Worm (Caenorhabditis elegans) whole organism, midembryonic: ENCODE measurements around the gene C25D7.16.

Source experiments
- T22C8.4 ChIP-seq: fragments of 200-800 bp; sonication (Bioruptor generic); IDR thresholded peaks from 2 replicates; pipeline ENCODE4 v1.3.6; 2022; ENCODE audit warnings: missing genetic modification characterization, missing compliant biosample characterization
- cog-1 ChIP-seq: sonication (generic microtip); optimal IDR thresholded peaks from 2 replicates; lab custom pipeline; 2016; ENCODE audit warnings: missing genetic modification characterization, missing compliant biosample characterization
- flt-1 ChIP-seq: fragments of 200-800 bp; sonication (Bioruptor generic); IDR thresholded peaks from 2 replicates; pipeline ENCODE4 v1.3.6; 2022; ENCODE audit warnings: missing genetic modification characterization, missing compliant biosample characterization
- klf-2 ChIP-seq: fragments of 200-800 bp; sonication (Bioruptor generic); conservative IDR thresholded peaks from 2 replicates; pipeline ENCODE4 v1.3.6; 2022; ENCODE audit warnings: missing genetic modification reagents, missing genetic modification characterization, missing compliant biosample characterization
- med-1 ChIP-seq: sonication (generic microtip); optimal IDR thresholded peaks from 2 replicates; lab custom pipeline; 2017; ENCODE audit warnings: missing genetic modification characterization, mild to moderate bottlenecking, missing compliant biosample characterization, antibody characterized with exemption, missing genetic modification reagents; ENCODE audit not compliant: insufficient read depth
- ref-1 ChIP-seq: fragments of 200-800 bp; sonication (Bioruptor generic); conservative IDR thresholded peaks from 2 replicates; pipeline ENCODE4 v1.3.6; 2022; ENCODE audit warnings: missing genetic modification reagents, missing genetic modification characterization, missing compliant biosample characterization
- tab-1 ChIP-seq: fragments of 200-800 bp; sonication (Bioruptor generic); IDR thresholded peaks from 2 replicates; pipeline ENCODE4 v1.3.6; 2022; ENCODE audit warnings: missing genetic modification characterization, missing compliant biosample characterization
- ztf-23 ChIP-seq: fragments of 200-800 bp; sonication (Bioruptor generic); IDR thresholded peaks from 2 replicates; pipeline ENCODE4 v1.3.6; 2022; ENCODE audit warnings: missing genetic modification reagents, missing genetic modification characterization, missing compliant biosample characterization
- ztf-29 ChIP-seq: fragments of 200-800 bp; sonication (Bioruptor generic); IDR thresholded peaks from 2 replicates; pipeline ENCODE4 v1.3.6; 2022; ENCODE audit warnings: missing genetic modification reagents, missing genetic modification characterization, missing compliant biosample characterization

The C25D7.16 gene

ce11 chrV:15068378-15068777 is 12.4 kb downstream of the C25D7.16 start, which contains the start of gene dnj-3:
TSS of gene dnj-3 (plus strand) at chrV:15068678.
- TF ChIP-seq cog-1 (tag; lab: Kevin White, UChicago) = no peak
- TF ChIP-seq ztf-29 (GFP tag; lab: Robert Waterston, UW) = no peak
- no peak for TF ChIP-seq T22C8.4 (GFP tag; lab: Robert Waterston, UW)
- no peak for TF ChIP-seq flt-1
- TF ChIP-seq med-1 (GFP tag; lab: Kevin White, UChicago) = no peak
- no peak for TF ChIP-seq ref-1 (GFP tag; lab: Robert Waterston, UW)
- TF ChIP-seq klf-2 (GFP tag; lab: Robert Waterston, UW) = no peak
- TF ChIP-seq tab-1 (GFP tag; lab: Robert Waterston, UW) = no peak
- TF ChIP-seq ztf-23 = no peak

DNA sequence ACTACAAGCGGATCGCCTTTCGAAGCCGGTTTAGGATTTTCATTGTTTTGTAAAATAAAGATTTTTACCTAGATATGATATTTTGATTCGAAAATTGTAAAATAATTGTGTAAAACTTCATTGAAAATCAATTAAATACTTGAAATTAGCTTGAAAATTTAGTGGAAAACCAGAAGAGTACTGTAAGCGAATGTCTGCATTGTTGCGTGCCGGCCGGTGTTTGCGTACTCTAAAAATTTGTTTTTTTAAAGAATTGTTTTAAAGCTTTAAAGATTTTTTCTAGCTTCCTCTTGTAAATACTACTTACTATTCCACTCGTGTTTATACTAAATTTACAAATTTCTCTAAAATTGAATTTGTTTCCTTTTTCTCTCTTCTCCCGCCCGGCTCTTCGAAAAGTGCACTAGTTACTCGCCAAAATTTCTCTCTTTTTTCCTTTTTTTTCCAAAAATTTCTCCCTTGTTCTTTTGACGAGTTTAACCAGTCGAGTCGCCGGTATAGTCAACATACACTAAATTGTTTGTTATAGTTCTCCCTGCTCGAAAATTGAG is 13.5 kb downstream of the C25D7.16 start:
- no peak for TF ChIP-seq cog-1 (tag; lab: Kevin White, UChicago)
- no peak for TF ChIP-seq ztf-29 (GFP tag; lab: Robert Waterston, UW)
- TF ChIP-seq T22C8.4 (GFP tag; lab: Robert Waterston, UW) = no peak
- TF ChIP-seq tab-1 (GFP tag; lab: Robert Waterston, UW) = no peak
- no peak for TF ChIP-seq flt-1
- TF ChIP-seq ztf-23 = no peak
- TF ChIP-seq ref-1 (GFP tag; lab: Robert Waterston, UW) = no peak
- no peak for TF ChIP-seq med-1 (GFP tag; lab: Kevin White, UChicago)
- no peak for TF ChIP-seq klf-2 (GFP tag; lab: Robert Waterston, UW)

DNA sequence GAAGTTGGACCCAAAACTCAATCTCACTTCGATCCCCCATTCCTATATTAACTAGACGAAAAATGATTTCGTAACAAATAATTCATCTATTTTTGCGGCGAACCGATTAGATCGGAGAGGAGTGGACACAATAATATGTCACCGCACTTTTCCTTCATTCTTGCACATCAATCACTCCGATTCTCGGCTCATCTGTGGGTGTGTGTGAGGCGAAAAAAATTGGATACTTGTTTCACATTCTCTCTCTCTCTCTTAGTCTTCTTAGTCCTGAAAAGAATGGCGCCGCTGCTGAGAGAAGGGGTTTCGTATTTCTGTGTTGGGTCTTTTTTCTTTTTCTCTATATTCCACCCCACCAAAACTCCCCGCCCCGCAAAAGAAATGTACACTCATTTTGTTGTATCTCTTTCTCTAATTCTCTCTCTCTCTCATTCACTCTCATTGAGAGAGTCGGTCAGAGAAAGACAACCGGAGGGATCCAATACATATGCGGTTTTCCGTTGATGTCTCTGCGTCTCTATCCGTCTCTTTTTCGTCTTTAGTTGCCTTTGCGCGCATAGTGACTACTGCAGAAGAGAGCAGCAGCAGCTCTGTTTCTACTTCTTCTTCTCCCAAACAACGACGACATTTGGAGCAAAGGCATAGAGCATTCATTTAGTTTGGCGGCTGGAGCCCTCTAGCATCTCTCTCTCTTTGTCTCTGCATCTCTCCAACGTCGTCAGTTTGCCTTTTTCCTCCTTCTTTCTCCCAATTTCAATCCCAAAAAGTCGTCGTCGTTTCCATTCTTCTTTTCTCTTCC is 15.2 kb downstream of the C25D7.16 start, which contains the start of gene unc-76:
Gene unc-76 (plus strand): TSS at position 746 of the 796 bp plus-strand sequence.
- TF ChIP-seq cog-1 (tag; lab: Kevin White, UChicago) (peak; percentile 87), med-1 (GFP tag; lab: Kevin White, UChicago) (no peak), flt-1 (0 out of 2 replicates have a peak, but pooled peaks have one; percentile 11), ztf-29 (GFP tag; lab: Robert Waterston, UW) (no peak), T22C8.4 (GFP tag; lab: Robert Waterston, UW) (no peak), ref-1 (GFP tag; lab: Robert Waterston, UW) (no peak), tab-1 (GFP tag; lab: Robert Waterston, UW) (no peak), ztf-23 (no peak), klf-2 (GFP tag; lab: Robert Waterston, UW) (no peak)

- TF ChIP-seq klf-2 (GFP tag; lab: Robert Waterston, UW) = no peak
- TF ChIP-seq ztf-29 (GFP tag; lab: Robert Waterston, UW) = no peak
- TF ChIP-seq flt-1 = 0 out of 2 replicates have a peak, but pooled peaks have one; percentile 37
- no peak for TF ChIP-seq T22C8.4 (GFP tag; lab: Robert Waterston, UW)
- no peak for TF ChIP-seq tab-1 (GFP tag; lab: Robert Waterston, UW)
- no peak for TF ChIP-seq med-1 (GFP tag; lab: Kevin White, UChicago)
- TF ChIP-seq cog-1 (tag; lab: Kevin White, UChicago) = no peak
- TF ChIP-seq ref-1 (GFP tag; lab: Robert Waterston, UW) = no peak
- TF ChIP-seq ztf-23 = peak; percentile 53; the same call in 1 of the 2 replicates
Observed at ce11 chrV:15072738-15073137, 16.8 kb downstream of the C25D7.16 start.

- TF ChIP-seq flt-1 = no peak
Observed at ce11 chrV:15074907-15075306, 18.9 kb downstream of the C25D7.16 start.

DNA sequence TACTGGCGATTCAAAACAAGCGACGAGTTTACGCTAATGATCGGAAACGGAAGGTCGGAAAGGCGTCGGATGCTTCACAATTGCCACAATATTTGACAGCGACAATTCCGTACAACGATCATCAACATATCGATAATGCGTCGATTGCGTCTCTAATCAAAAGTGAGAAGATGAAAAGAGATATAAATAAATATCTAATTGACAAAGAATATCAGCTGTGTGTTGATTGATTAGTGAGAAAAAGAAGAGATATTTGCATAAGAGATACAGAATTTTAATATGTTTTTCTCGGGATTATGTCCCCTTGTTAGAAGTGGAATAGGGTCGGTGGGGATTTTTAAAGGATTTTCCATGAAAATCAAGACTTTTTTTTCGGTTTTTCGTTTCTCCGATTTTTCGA is 22.6 kb downstream of the C25D7.16 start:
- no peak for TF ChIP-seq tab-1 (GFP tag; lab: Robert Waterston, UW)
- no peak for TF ChIP-seq ref-1 (GFP tag; lab: Robert Waterston, UW)
- no peak for TF ChIP-seq ztf-23
- no peak for TF ChIP-seq klf-2 (GFP tag; lab: Robert Waterston, UW)
- no peak for TF ChIP-seq cog-1 (tag; lab: Kevin White, UChicago)
- TF ChIP-seq med-1 (GFP tag; lab: Kevin White, UChicago) = no peak
- TF ChIP-seq ztf-29 (GFP tag; lab: Robert Waterston, UW) = no peak
- TF ChIP-seq flt-1 = no peak
- TF ChIP-seq T22C8.4 (GFP tag; lab: Robert Waterston, UW) = no peak

ce11 chrV:15082291-15082690 is 26.3 kb downstream of the C25D7.16 start, which contains the start of the genes C01G10.10 and C01G10.9:
TSS of gene C01G10.10 (minus strand) at chrV:15082441.
TSS of gene C01G10.9 (plus strand) at chrV:15082530.
- 0 out of 2 replicates have a peak, but pooled peaks have one; percentile 10 for TF ChIP-seq flt-1
- TF ChIP-seq med-1 (GFP tag; lab: Kevin White, UChicago) = no peak

ce11 chrV:15083659-15084058 is 27.7 kb downstream of the C25D7.16 start:
- TF ChIP-seq flt-1 = no peak
- no peak for TF ChIP-seq med-1 (GFP tag; lab: Kevin White, UChicago)
- no peak for TF ChIP-seq T22C8.4 (GFP tag; lab: Robert Waterston, UW)
- TF ChIP-seq cog-1 (tag; lab: Kevin White, UChicago) = no peak
- TF ChIP-seq klf-2 (GFP tag; lab: Robert Waterston, UW) = no peak
- no peak for TF ChIP-seq ztf-23
- TF ChIP-seq ref-1 (GFP tag; lab: Robert Waterston, UW) = no peak
- TF ChIP-seq tab-1 (GFP tag; lab: Robert Waterston, UW) = no peak
- TF ChIP-seq ztf-29 (GFP tag; lab: Robert Waterston, UW) = no peak

DNA sequence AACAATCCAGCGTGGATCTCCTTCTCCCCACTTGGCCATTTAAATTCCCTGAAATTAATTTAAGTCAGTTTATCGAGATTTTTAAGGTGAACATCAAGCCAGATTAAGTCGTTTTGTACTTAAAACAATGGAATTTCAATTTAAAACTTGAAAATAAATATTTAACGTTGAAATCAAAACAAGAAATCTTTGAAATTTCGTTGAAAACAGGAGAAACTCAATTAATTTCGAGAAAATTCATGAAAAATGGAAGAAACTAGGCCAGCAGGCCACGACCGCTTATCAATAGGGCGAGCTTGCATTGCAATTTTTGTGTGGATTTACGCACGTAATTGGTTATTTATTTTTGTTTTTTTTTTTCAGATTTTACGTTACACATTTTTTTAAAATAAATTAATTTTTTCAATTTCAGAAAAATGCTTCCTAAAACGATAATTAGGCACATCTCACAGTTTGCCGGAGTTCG is 29.4 kb downstream of the C25D7.16 start, which contains the start of the genes ahsa-1 and C01G10.7:
Gene ahsa-1 (minus strand): TSS at position 51 of the 466 bp plus-strand sequence.
Gene C01G10.7 (plus strand): TSS at position 413 of the 466 bp plus-strand sequence.
- TF ChIP-seq ztf-23 (peak; percentile 89), flt-1 (peak; percentile 77), cog-1 (tag; lab: Kevin White, UChicago) (peak; percentile 83), tab-1 (GFP tag; lab: Robert Waterston, UW) (no peak)
